Worm (Caenorhabditis elegans) whole organism, early embryonic: ENCODE measurements around the gene C01G6.9.

ENCODE experiments used
- B0310.2 ChIP-seq: sonication (generic microtip); optimal IDR thresholded peaks from 2 replicates; lab custom pipeline; 2016; ENCODE audit warnings: mild to moderate bottlenecking, missing genetic modification characterization, missing compliant biosample characterization
- F13C5.2 ChIP-seq: sonication (generic microtip); optimal IDR thresholded peaks from 2 replicates; lab custom pipeline; 2017; ENCODE audit warnings: mild to moderate bottlenecking, missing genetic modification characterization, inconsistent platforms, missing compliant biosample characterization
- aly-1 ChIP-seq: sonication (generic microtip); optimal IDR thresholded peaks from 2 replicates; lab custom pipeline; 2016; ENCODE audit warnings: missing genetic modification characterization, missing compliant biosample characterization
- ama-1 ChIP-seq: fragments of 150-350 bp; optimal IDR thresholded peaks from 2 replicates; lab custom pipeline; 2014
- ceh-36 ChIP-seq: sonication (generic microtip); optimal IDR thresholded peaks from 2 replicates; lab custom pipeline; 2016; ENCODE audit warnings: missing genetic modification characterization, inconsistent platforms, missing compliant biosample characterization
- ets-7 ChIP-seq: sonication (generic microtip); optimal IDR thresholded peaks from 2 replicates; lab custom pipeline; 2016; ENCODE audit warnings: missing genotype, missing genetic modification characterization, missing compliant biosample characterization
- flt-1 ChIP-seq: fragments of 200-800 bp; sonication (Bioruptor generic); IDR thresholded peaks from 2 replicates; pipeline ENCODE4 v1.3.6; 2022; ENCODE audit warnings: missing genetic modification characterization, missing compliant biosample characterization
- hmbx-1 ChIP-seq: sonication (generic microtip); optimal IDR thresholded peaks from 2 replicates; lab custom pipeline; 2016; ENCODE audit warnings: mild to moderate bottlenecking, missing genetic modification characterization, missing compliant biosample characterization
- pes-1 ChIP-seq: fragments of 200-800 bp; sonication (Bioruptor generic); IDR thresholded peaks from 2 replicates; pipeline ENCODE4 v1.3.6; 2022; ENCODE audit warnings: missing genetic modification reagents, missing genetic modification characterization, missing compliant biosample characterization
- scrt-1 ChIP-seq: fragments of 200-800 bp; sonication (Bioruptor generic); IDR thresholded peaks from 2 replicates; pipeline ENCODE4 v1.3.6; 2022; ENCODE audit warnings: missing genetic modification characterization, missing compliant biosample characterization
- sea-1 ChIP-seq: fragments of 200-800 bp; sonication (Bioruptor generic); conservative IDR thresholded peaks from 2 replicates; pipeline ENCODE4 v1.3.6; 2022; ENCODE audit warnings: missing genetic modification characterization, missing compliant biosample characterization
- tbx-11 ChIP-seq: fragments of 200-800 bp; sonication (Bioruptor generic); IDR thresholded peaks from 2 replicates; pipeline ENCODE4 v1.3.6; 2022; ENCODE audit warnings: missing genetic modification characterization, missing compliant biosample characterization
- tbx-37 ChIP-seq: fragments of 200-800 bp; sonication (Bioruptor generic); conservative IDR thresholded peaks from 2 replicates; pipeline ENCODE4 v1.3.6; 2022; ENCODE audit warnings: missing genetic modification reagents, missing genetic modification characterization, missing compliant biosample characterization
- tra-4 ChIP-seq: sonication (generic microtip); optimal IDR thresholded peaks from 2 replicates; lab custom pipeline; 2017; ENCODE audit warnings: missing genetic modification characterization, missing compliant biosample characterization

- TF ChIP-seq pes-1 (GFP tag; lab: Robert Waterston, UW) (no peak), ets-7 (tag; lab: Kevin White, UChicago) (no peak), aly-1 (tag; lab: Kevin White, UChicago) (no peak), ama-1 (no peak), F13C5.2 (tag; lab: Kevin White, UChicago) (no peak), ceh-36 (tag; lab: Kevin White, UChicago) (no peak), sea-1 (GFP tag; lab: Robert Waterston, UW) (no peak), tra-4 (tag; lab: Kevin White, UChicago) (no peak), flt-1 (GFP tag; lab: Robert Waterston, UW) (no peak), tbx-37 (GFP tag; lab: Robert Waterston, UW) (no peak), hmbx-1 (tag; lab: Kevin White, UChicago) (no peak), scrt-1 (GFP tag; lab: Robert Waterston, UW) (no peak), tbx-11 (GFP tag; lab: Robert Waterston, UW) (no peak), B0310.2 (tag; lab: Kevin White, UChicago) (no peak)
Measured at ce11 chrII:9275173-9275572, 20.4 kb downstream of the C01G6.9 start.
